Fruit fly (Drosophila melanogaster): Measurements from ENCODE around the gene CG5126.

Gene CG5126

DNA sequence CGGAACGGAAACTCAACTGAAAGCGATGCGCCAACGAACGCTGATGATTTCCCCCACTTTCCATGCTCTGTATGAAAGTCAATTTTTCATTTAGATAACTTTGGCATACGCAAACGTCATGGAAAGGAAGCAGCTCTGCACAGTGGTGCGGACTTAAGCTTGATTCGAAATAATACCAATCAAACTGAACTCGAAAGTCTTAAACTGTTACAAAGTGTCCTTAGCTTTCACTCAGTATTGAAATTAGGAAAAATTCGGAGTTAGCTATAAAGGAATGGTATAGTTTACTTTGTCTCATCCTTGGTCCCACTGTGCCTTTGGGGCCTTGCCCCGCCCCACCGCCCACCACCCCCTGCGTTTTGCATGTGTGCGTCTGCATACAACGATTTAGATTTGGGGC is 23.6 kb upstream of the CG5126 start (continued):
- TF ChIP-seq Hsf (GFP tag; optimal IDR thresholded peaks at IDR 0.05) (peak; percentile 34), CG8924 (tag; optimal IDR thresholded peaks at IDR 0.05) (peak; percentile 47), Hand (GFP tag; optimal IDR thresholded peaks at IDR 0.05) (peak; percentile 81), CG11456 (GFP tag; IDR thresholded peaks at IDR 0.05) (peak; percentile 63; the same call in 2 of the 3 replicates), vnd (GFP tag; IDR thresholded peaks at IDR 0.05; ENCODE audit: partially characterized antibody) (no peak), Abd-B (GFP tag; optimal IDR thresholded peaks at IDR 0.05) (peak; percentile 23), Fer3 (tag; optimal IDR thresholded peaks at IDR 0.05) (peak; percentile 47), Blimp-1 (GFP tag; optimal IDR thresholded peaks at IDR 0.05) (peak; percentile 30), onecut (GFP tag; IDR thresholded peaks at IDR 0.05) (peak; percentile 51), CG7963 (GFP tag; IDR thresholded peaks at IDR 0.05; ENCODE audit: partially characterized antibody) (no peak), CG11560 (tag; IDR thresholded peaks at IDR 0.05) (0 out of 3 replicates have a peak, but pooled peaks have one; percentile 25), odd (GFP tag; optimal IDR thresholded peaks at IDR 0.05) (peak; percentile 24), mam (GFP tag; optimal IDR thresholded peaks at IDR 0.05) (peak; percentile 1), CG7372 (GFP tag; IDR thresholded peaks at IDR 0.05) (peak; percentile 49; the same call in 1 of the 2 replicates), CG16815 (GFP tag; optimal IDR thresholded peaks at IDR 0.05) (peak; percentile 24), CG2712 (tag; optimal IDR thresholded peaks at IDR 0.05) (peak; percentile 41), ara (GFP tag; IDR thresholded peaks at IDR 0.05) (0 out of 2 replicates have a peak, but pooled peaks have one; percentile 13), Sry-β (GFP tag; optimal IDR thresholded peaks at IDR 0.05) (no peak), CG12942 (GFP tag; optimal IDR thresholded peaks at IDR 0.05) (peak; percentile 10), Rx (GFP tag; IDR thresholded peaks at IDR 0.05) (peak; percentile 72), CG9215 (GFP tag; IDR thresholded peaks at IDR 0.05) (peak; percentile 55), pros (GFP tag; optimal IDR thresholded peaks at IDR 0.05) (no peak), CG12744 (GFP tag; optimal IDR thresholded peaks at IDR 0.05) (no peak), seq (GFP tag; IDR thresholded peaks at IDR 0.05) (peak; percentile 64), CG10209 (GFP tag; optimal IDR thresholded peaks at IDR 0.05) (peak; percentile 54), HHEX (GFP tag; optimal IDR thresholded peaks at IDR 0.05) (peak; percentile 45), scrt (GFP tag; optimal IDR thresholded peaks at IDR 0.05) (peak; percentile 1), CG3995 (GFP tag; optimal IDR thresholded peaks at IDR 0.05) (no peak), Awh (GFP tag; IDR thresholded peaks at IDR 0.05) (0 out of 2 replicates have a peak, but pooled peaks have one; percentile 56), CkIIα-i1 (GFP tag; IDR thresholded peaks at IDR 0.05) (0 out of 2 replicates have a peak, but pooled peaks have one; percentile 20), CG2120 (GFP tag; optimal IDR thresholded peaks at IDR 0.05) (peak; percentile 80), Usf (GFP tag; optimal IDR thresholded peaks at IDR 0.05) (no peak), lilli (GFP tag; optimal IDR thresholded peaks at IDR 0.05) (peak; percentile 29), Rfx (GFP tag; IDR thresholded peaks at IDR 0.05) (peak; percentile 74), Mad (GFP tag; optimal IDR thresholded peaks at IDR 0.05) (no peak), CG17361 (GFP tag; IDR thresholded peaks at IDR 0.05) (0 out of 3 replicates have a peak, but pooled peaks have one; percentile 19), CG1602 (GFP tag; optimal IDR thresholded peaks at IDR 0.05) (peak; percentile 13), sisA (GFP tag; IDR thresholded peaks at IDR 0.05) (peak; percentile 55), ranshi (GFP tag; IDR thresholded peaks at IDR 0.05) (peak; percentile 60), caup (GFP tag; optimal IDR thresholded peaks at IDR 0.05; ENCODE audit: severe bottlenecking) (peak; percentile 51), CG8765 (GFP tag; IDR thresholded peaks at IDR 0.05) (peak; percentile 12; the same call in 1 of the 2 replicates), CG3726 (GFP tag; IDR thresholded peaks at IDR 0.05) (no peak), so (GFP tag; IDR thresholded peaks at IDR 0.05) (peak; percentile 75), Antp (GFP tag; optimal IDR thresholded peaks at IDR 0.05) (peak; percentile 15), ap (GFP tag; IDR thresholded peaks at IDR 0.05) (peak; percentile 32), CG2875 (GFP tag; optimal IDR thresholded peaks at IDR 0.05) (peak; percentile 5), CG2678 (tag; optimal IDR thresholded peaks at IDR 0.05) (peak; percentile 60), Poxn (GFP tag; IDR thresholded peaks at IDR 0.05) (peak; percentile 9; the same call in 1 of the 2 replicates), wdn (GFP tag; IDR thresholded peaks at IDR 0.05) (peak; percentile 62), phol (tag; optimal IDR thresholded peaks at IDR 0.05) (peak; percentile 12), CG7556 (GFP tag; optimal IDR thresholded peaks at IDR 0.05) (peak; percentile 69)

Measured in whole organism, embryonic.